Worm (Caenorhabditis elegans) whole organism, L1 larva: ENCODE results near the gene lgc-19.

Experiments
- C04F5.9 ChIP-seq: sonication (generic microtip); optimal IDR thresholded peaks from 2 replicates; lab custom pipeline; 2016; ENCODE audit warnings: missing genetic modification characterization, missing compliant biosample characterization
- C16A3.4 ChIP-seq: fragments of 150-350 bp; optimal IDR thresholded peaks from 2 replicates; lab custom pipeline; 2014; ENCODE audit warnings: missing biosample characterization, missing genetic modification characterization
- C34B4.2 ChIP-seq: sonication (generic microtip); optimal IDR thresholded peaks from 2 replicates; lab custom pipeline; 2017; ENCODE audit warnings: mild to moderate bottlenecking, missing genetic modification characterization, missing compliant biosample characterization
- F16B12.6 ChIP-seq: fragments of 150-350 bp; optimal IDR thresholded peaks from 2 replicates; lab custom pipeline; 2014; ENCODE audit warnings: missing biosample characterization, missing genetic modification characterization
- blmp-1 ChIP-seq: fragments of 150-350 bp; optimal IDR thresholded peaks from 2 replicates; lab custom pipeline; 2014; ENCODE audit warnings: missing biosample characterization, missing genetic modification characterization
- ceh-8 ChIP-seq: fragments of 200-800 bp; sonication (Bioruptor generic); optimal IDR thresholded peaks from 2 replicates; lab custom pipeline; 2018; ENCODE audit warnings: mild to moderate bottlenecking, missing genetic modification characterization, moderate library complexity, missing compliant biosample characterization
- ceh-82 ChIP-seq, 3 experiments: fragments of 150-350 bp in 1 of 3; sonication (generic microtip) in 2 of 3; optimal IDR thresholded peaks; 2 replicates each; lab custom pipeline; 2014 to 2017; ENCODE audit warnings: missing biosample characterization in 3 of 3, missing genetic modification characterization in 3 of 3
- ceh-88 ChIP-seq: fragments of 200-800 bp; sonication (Bioruptor generic); IDR thresholded peaks from 2 replicates; pipeline ENCODE4 v1.3.6; 2022; ENCODE audit warnings: missing genetic modification characterization, missing compliant biosample characterization
- ceh-90 ChIP-seq: sonication (generic microtip); optimal IDR thresholded peaks from 2 replicates; lab custom pipeline; 2016; ENCODE audit warnings: missing genetic modification characterization, missing compliant biosample characterization
- ces-1 ChIP-seq: fragments of 150-350 bp; optimal IDR thresholded peaks from 2 replicates; lab custom pipeline; 2014; ENCODE audit warnings: missing biosample characterization, missing genetic modification reagents, missing genetic modification characterization
- dpl-1 ChIP-seq, 3 experiments: fragments of 150-350 bp in 2 of 3; sonication (generic microtip) in 1 of 3; optimal IDR thresholded peaks; 2 replicates each; lab custom pipeline; 2014 to 2017; ENCODE audit warnings: missing biosample characterization in 3 of 3, missing genetic modification characterization in 3 of 3, missing genetic modification reagents in 3 of 3
- efl-1 ChIP-seq, 4 experiments: fragments of 150-350 bp; optimal IDR thresholded peaks in 3 of 4; peaks in 1 of 4; 1 replicate in 1 of 4; 2 replicates in 3 of 4; lab custom pipeline; 2014; ENCODE audit warnings: missing biosample characterization in 2 of 4, missing genetic modification characterization in 2 of 4, missing genetic modification reagents in 2 of 4
- egl-13 ChIP-seq: sonication (generic microtip); optimal IDR thresholded peaks from 2 replicates; lab custom pipeline; 2016; ENCODE audit warnings: missing genotype, missing genetic modification reagents, missing genetic modification characterization, missing compliant biosample characterization
- elt-2 ChIP-seq: sonication (generic microtip); optimal IDR thresholded peaks from 2 replicates; lab custom pipeline; 2016; ENCODE audit warnings: missing genetic modification characterization, mild to moderate bottlenecking, inconsistent platforms, missing compliant biosample characterization, missing genetic modification reagents
- elt-3 ChIP-seq, 6 experiments: fragments of 150-350 bp in 1 of 6; sonication (generic microtip); optimal IDR thresholded peaks; 2 replicates each; lab custom pipeline; 2017 to 2018; ENCODE audit warnings: missing biosample characterization in 6 of 6, missing genetic modification characterization in 6 of 6, inconsistent platforms in 1 of 6
- fkh-10 ChIP-seq: sonication (generic microtip); optimal IDR thresholded peaks from 2 replicates; lab custom pipeline; 2017; ENCODE audit warnings: missing biosample characterization, missing genetic modification reagents, missing genetic modification characterization
- fkh-4 ChIP-seq: sonication (generic microtip); optimal IDR thresholded peaks from 2 replicates; lab custom pipeline; 2016; ENCODE audit warnings: missing compliant biosample characterization, missing genetic modification characterization, borderline replicate concordance
- grh-1 ChIP-seq: fragments of 200-800 bp; sonication (Bioruptor generic); IDR thresholded peaks from 2 replicates; pipeline ENCODE4 v1.3.6; 2022; ENCODE audit warnings: missing genetic modification reagents, missing genetic modification characterization, missing compliant biosample characterization
- hlh-4 ChIP-seq: sonication (generic microtip); optimal IDR thresholded peaks from 2 replicates; lab custom pipeline; 2016; ENCODE audit warnings: mild to moderate bottlenecking, missing genetic modification characterization, missing compliant biosample characterization
- irx-1 ChIP-seq: sonication (generic microtip); optimal IDR thresholded peaks from 2 replicates; lab custom pipeline; 2016; ENCODE audit warnings: missing genetic modification characterization, missing compliant biosample characterization
- isw-1 ChIP-seq: fragments of 200-800 bp; sonication (Bioruptor generic); IDR thresholded peaks from 2 replicates; pipeline ENCODE4 v1.3.6; 2022; ENCODE audit warnings: missing genetic modification characterization, missing compliant biosample characterization
- lin-35 ChIP-seq, 2 experiments: fragments of 150-350 bp; optimal IDR thresholded peaks; 2 replicates each; lab custom pipeline; 2014; ENCODE audit warnings: missing biosample characterization in 2 of 2, missing genetic modification characterization in 2 of 2, missing genetic modification reagents in 2 of 2
- lin-39 ChIP-seq: fragments of 150-350 bp; optimal IDR thresholded peaks from 2 replicates; lab custom pipeline; 2014; ENCODE audit warnings: missing biosample characterization, missing genetic modification reagents, missing genetic modification characterization
- lir-3 ChIP-seq: sonication (generic microtip); optimal IDR thresholded peaks from 2 replicates; lab custom pipeline; 2016; ENCODE audit warnings: mild to moderate bottlenecking, missing genetic modification characterization, moderate library complexity, missing compliant biosample characterization; ENCODE audit not compliant: poor library complexity
- lsy-2 ChIP-seq, 2 experiments: fragments of 150-350 bp; optimal IDR thresholded peaks; 2 replicates each; lab custom pipeline; 2014; ENCODE audit warnings: missing biosample characterization in 2 of 2, missing genetic modification characterization in 2 of 2
- mdl-1 ChIP-seq, 2 experiments: fragments of 150-350 bp; optimal IDR thresholded peaks; 2 replicates each; lab custom pipeline; 2014 to 2017; ENCODE audit warnings: missing biosample characterization in 2 of 2, missing genetic modification characterization in 2 of 2, inconsistent platforms in 1 of 2
- mep-1 ChIP-seq: fragments of 150-350 bp; optimal IDR thresholded peaks from 2 replicates; lab custom pipeline; 2014; ENCODE audit warnings: missing biosample characterization, missing genetic modification characterization
- nhr-12 ChIP-seq: sonication (generic microtip); optimal IDR thresholded peaks from 2 replicates; lab custom pipeline; 2017; ENCODE audit warnings: missing biosample characterization, missing genetic modification characterization
- nhr-19 ChIP-seq: fragments of 200-800 bp; sonication (Bioruptor generic); conservative IDR thresholded peaks from 2 replicates; pipeline ENCODE4 v1.3.6; 2022; ENCODE audit warnings: missing genetic modification characterization, missing compliant biosample characterization
- nhr-20 ChIP-seq: sonication (generic microtip); optimal IDR thresholded peaks from 2 replicates; lab custom pipeline; 2016; ENCODE audit warnings: mild to moderate bottlenecking, missing genetic modification characterization, missing compliant biosample characterization
- nhr-47 ChIP-seq: sonication (generic microtip); optimal IDR thresholded peaks from 2 replicates; lab custom pipeline; 2016; ENCODE audit warnings: mild to moderate bottlenecking, missing genetic modification characterization, moderate library complexity, missing compliant biosample characterization
- nhr-71 ChIP-seq: sonication (generic microtip); optimal IDR thresholded peaks from 2 replicates; lab custom pipeline; 2016; ENCODE audit warnings: mild to moderate bottlenecking, missing genetic modification characterization, moderate library complexity, missing compliant biosample characterization
- nhr-77 ChIP-seq: fragments of 150-350 bp; optimal IDR thresholded peaks from 2 replicates; lab custom pipeline; 2014; ENCODE audit warnings: missing biosample characterization, missing genetic modification characterization
- nhr-85 ChIP-seq: sonication (generic microtip); peaks from one replicate; lab custom pipeline; 2016; ENCODE audit warnings: missing genetic modification characterization, inconsistent platforms, missing compliant biosample characterization
- nhr-90 ChIP-seq: sonication (generic microtip); optimal IDR thresholded peaks from 2 replicates; lab custom pipeline; 2016; ENCODE audit warnings: mild to moderate bottlenecking, missing genetic modification characterization, missing compliant biosample characterization; ENCODE audit not compliant: poor library complexity
- pag-3 ChIP-seq: sonication (generic microtip); optimal IDR thresholded peaks from 2 replicates; lab custom pipeline; 2017; ENCODE audit warnings: missing genetic modification characterization, mild to moderate bottlenecking, missing compliant biosample characterization, antibody characterized with exemption, borderline replicate concordance; ENCODE audit not compliant: insufficient read depth
- rnt-1 ChIP-seq: sonication (generic microtip); optimal IDR thresholded peaks from 2 replicates; lab custom pipeline; 2016; ENCODE audit warnings: mild to moderate bottlenecking, missing genetic modification characterization, moderate library complexity, missing compliant biosample characterization
- skn-1 ChIP-seq: fragments of 150-350 bp; optimal IDR thresholded peaks from 2 replicates; lab custom pipeline; 2014; ENCODE audit warnings: missing biosample characterization, missing genetic modification characterization
- snu-23 ChIP-seq: sonication (generic microtip); optimal IDR thresholded peaks from 2 replicates; lab custom pipeline; 2016; ENCODE audit warnings: missing genetic modification characterization, missing compliant biosample characterization
- sptf-1 ChIP-seq: fragments of 150-350 bp; optimal IDR thresholded peaks from 2 replicates; lab custom pipeline; 2014; ENCODE audit warnings: missing biosample characterization, missing genetic modification characterization
- unc-130 ChIP-seq: fragments of 150-350 bp; optimal IDR thresholded peaks from 2 replicates; lab custom pipeline; 2017; ENCODE audit warnings: missing biosample characterization, missing genetic modification characterization, inconsistent platforms
- unc-30 ChIP-seq: sonication (generic microtip); optimal IDR thresholded peaks from 2 replicates; lab custom pipeline; 2017; ENCODE audit warnings: missing biosample characterization, missing genetic modification characterization
- unc-62 ChIP-seq: fragments of 150-350 bp; optimal IDR thresholded peaks from 2 replicates; lab custom pipeline; 2014; ENCODE audit warnings: missing biosample characterization, missing genetic modification reagents, missing genetic modification characterization
- ztf-11 ChIP-seq, 2 experiments: sonication (generic microtip); optimal IDR thresholded peaks; 2 replicates each; lab custom pipeline; 2016 to 2017; ENCODE audit warnings: missing genetic modification characterization in 2 of 2, missing biosample characterization in 1 of 2, missing compliant biosample characterization in 1 of 2
- ztf-4 ChIP-seq: fragments of 150-350 bp; optimal IDR thresholded peaks from 2 replicates; lab custom pipeline; 2014; ENCODE audit warnings: missing biosample characterization, missing genetic modification characterization

lgc-19 gene

DNA sequence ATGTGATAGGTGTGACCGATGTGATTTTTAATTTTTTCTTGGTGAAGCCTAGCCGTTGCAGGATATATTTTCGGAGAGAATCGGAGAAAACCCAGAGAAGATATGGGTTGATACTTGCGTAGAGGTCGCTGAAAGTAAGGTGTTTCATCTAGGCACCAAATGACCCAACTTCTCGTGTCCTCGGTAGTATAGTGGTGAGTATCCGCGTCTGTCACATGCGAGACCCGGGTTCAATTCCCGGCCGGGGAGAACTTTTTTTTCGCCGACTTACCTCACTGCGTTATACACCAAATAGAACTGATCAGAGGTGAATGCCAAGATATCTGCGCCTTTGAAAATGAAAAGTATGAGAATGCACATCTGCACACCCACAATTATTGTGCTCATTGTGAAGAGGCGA is 30.7 kb downstream of the lgc-19 start (continued):
- TF ChIP-seq unc-62 (GFP tag; lab: Kevin White, UChicago): no peak
- TF ChIP-seq pag-3: no peak
- peak in 1 of 3 experiments; percentile 15 for TF ChIP-seq dpl-1 (GFP tag; optimal IDR thresholded peaks at IDR 0.05; lab: Kevin White, UChicago)
- peak; percentile 7 for TF ChIP-seq skn-1 (tag; lab: Kevin White, UChicago)
- no peak for TF ChIP-seq ces-1
- TF ChIP-seq sptf-1: no peak
- TF ChIP-seq ztf-11 (tag; optimal IDR thresholded peaks at IDR 0.05; lab: Kevin White, UChicago): no peak
- no peak for TF ChIP-seq egl-13
- TF ChIP-seq lin-35 (GFP tag; optimal IDR thresholded peaks at IDR 0.05; lab: Kevin White, UChicago): peak; percentile 7 to 73
- TF ChIP-seq isw-1: no peak
- peak; percentile 46 for TF ChIP-seq nhr-71
- TF ChIP-seq nhr-12 (tag; lab: Kevin White, UChicago): no peak
- TF ChIP-seq fkh-4 (tag; lab: Kevin White, UChicago): no peak
- TF ChIP-seq nhr-19: peak; percentile 50
- no peak for TF ChIP-seq grh-1 (GFP tag; lab: Robert Waterston, UW)
- TF ChIP-seq lir-3: peak; percentile 22
- peak; percentile 30 for TF ChIP-seq C16A3.4 (tag; lab: Kevin White, UChicago)
- no peak for TF ChIP-seq lsy-2 (tag; optimal IDR thresholded peaks at IDR 0.05; lab: Kevin White, UChicago)
- TF ChIP-seq elt-3 (tag; optimal IDR thresholded peaks at IDR 0.05; lab: Kevin White, UChicago): peak in 1 of 6 experiments; percentile 12
- peak; percentile 60 for TF ChIP-seq nhr-85
- TF ChIP-seq F16B12.6: no peak
- TF ChIP-seq lin-39 (tag; lab: Kevin White, UChicago): no peak
- TF ChIP-seq ceh-90 (tag; lab: Kevin White, UChicago): no peak
- no peak for TF ChIP-seq ceh-88 (GFP tag; lab: Robert Waterston, UW)
- no peak for TF ChIP-seq C04F5.9 (tag; lab: Kevin White, UChicago)
- TF ChIP-seq mdl-1 (tag; optimal IDR thresholded peaks at IDR 0.05; lab: Kevin White, UChicago): peak in 1 of 2 experiments; percentile 64
- TF ChIP-seq unc-30 (tag; lab: Kevin White, UChicago): no peak
- peak in 1 of 2 experiments; percentile 32 for TF ChIP-seq efl-1 (optimal IDR thresholded peaks at IDR 0.05; lab: Kevin White, UChicago)
- peak; percentile 16 to 52 for TF ChIP-seq efl-1 (GFP tag; optimal IDR thresholded peaks at IDR 0.05 in 1 of 2; lab: Kevin White, UChicago)
- no peak for TF ChIP-seq ztf-4 (tag; lab: Kevin White, UChicago)
- TF ChIP-seq mep-1 (tag; lab: Kevin White, UChicago): peak; percentile 22
- TF ChIP-seq hlh-4 (tag; lab: Kevin White, UChicago): no peak
- peak; percentile 37 for TF ChIP-seq nhr-47
- no peak for TF ChIP-seq C34B4.2
- peak; percentile 4 for TF ChIP-seq elt-2 (tag; lab: Kevin White, UChicago)

DNA sequence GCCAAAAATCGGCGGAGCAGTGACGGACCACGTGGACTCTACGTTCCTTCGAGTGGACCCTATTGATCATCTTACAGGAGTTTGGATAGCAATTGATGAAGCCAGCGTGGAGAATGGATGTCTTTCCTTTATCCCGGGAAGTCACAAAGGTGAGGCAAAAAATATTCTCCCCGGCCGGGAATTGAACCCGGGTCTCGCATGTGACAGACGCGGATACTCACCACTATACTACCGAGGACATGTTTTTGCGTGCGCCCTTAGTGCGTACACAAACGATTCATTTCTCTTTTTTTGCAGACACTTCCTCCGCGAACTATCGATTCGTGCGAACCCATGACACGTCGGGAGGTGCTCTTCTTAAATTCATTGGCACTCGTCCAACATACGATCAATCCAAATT is 31.3 kb downstream of the lgc-19 start:
- TF ChIP-seq irx-1 (no peak), unc-130 (tag; lab: Kevin White, UChicago) (no peak), ceh-8 (no peak), elt-2 (tag; lab: Kevin White, UChicago) (peak; percentile 12), nhr-77 (tag; lab: Kevin White, UChicago) (peak; percentile 17), rnt-1 (peak; percentile 54), blmp-1 (tag; lab: Kevin White, UChicago) (no peak), ceh-82 (tag; optimal IDR thresholded peaks at IDR 0.05; lab: Kevin White, UChicago) (peak in 2 of 3 experiments; percentile 22 to 46), fkh-10 (no peak), nhr-71 (peak; percentile 11), nhr-20 (peak; percentile 5), efl-1 (optimal IDR thresholded peaks at IDR 0.05; lab: Kevin White, UChicago) (peak in 1 of 2 experiments; percentile 39), efl-1 (GFP tag; optimal IDR thresholded peaks at IDR 0.05 in 1 of 2; lab: Kevin White, UChicago) (peak in 1 of 2 experiments; percentile 88), isw-1 (no peak), elt-3 (tag; optimal IDR thresholded peaks at IDR 0.05; lab: Kevin White, UChicago) (peak in 1 of 6 experiments; percentile 3), C16A3.4 (tag; lab: Kevin White, UChicago) (peak; percentile 33), nhr-19 (peak; percentile 51), snu-23 (peak; percentile 45), nhr-47 (peak; percentile 19), mdl-1 (tag; optimal IDR thresholded peaks at IDR 0.05; lab: Kevin White, UChicago) (peak in 1 of 2 experiments; percentile 37), lsy-2 (tag; optimal IDR thresholded peaks at IDR 0.05; lab: Kevin White, UChicago) (peak in 1 of 2 experiments; percentile 36), nhr-90 (tag; lab: Kevin White, UChicago) (peak; percentile 17), lin-35 (GFP tag; optimal IDR thresholded peaks at IDR 0.05; lab: Kevin White, UChicago) (peak; percentile 25 to 55)
